Worm (Caenorhabditis elegans) whole organism, young adult: Measurements from ENCODE around the gene flh-3.
A peak's percentile ranks its signal among the peaks of the same experiment; 100 is the strongest.

Source experiments
- B0261.1 ChIP-seq: sonication (generic microtip); optimal IDR thresholded peaks from 2 replicates; lab custom pipeline; 2016; ENCODE audit warnings: mild to moderate bottlenecking, missing genetic modification characterization, moderate library complexity, missing compliant biosample characterization
- F22D6.2 ChIP-seq: sonication (generic microtip); optimal IDR thresholded peaks from 2 replicates; lab custom pipeline; 2016; ENCODE audit warnings: mild to moderate bottlenecking, missing genetic modification characterization, missing compliant biosample characterization
- F52B5.7 ChIP-seq: sonication (generic microtip); optimal IDR thresholded peaks from 2 replicates; lab custom pipeline; 2016; ENCODE audit warnings: mild to moderate bottlenecking, missing genetic modification characterization, missing compliant biosample characterization
- F57A8.1 ChIP-seq: fragments of 200-800 bp; sonication (Bioruptor generic); optimal IDR thresholded peaks from 2 replicates; lab custom pipeline; 2018; ENCODE audit warnings: mild to moderate bottlenecking, missing genetic modification characterization, moderate library complexity, missing compliant biosample characterization
- K11D2.4 ChIP-seq: fragments of 200-800 bp; sonication (Bioruptor generic); IDR thresholded peaks from 2 replicates; pipeline ENCODE4 v1.3.6; 2022; ENCODE audit warnings: missing genetic modification reagents, missing genetic modification characterization, missing compliant biosample characterization
- Y53G8AR.9 ChIP-seq: fragments of 200-800 bp; sonication (Bioruptor generic); conservative IDR thresholded peaks from 2 replicates; pipeline ENCODE4 v1.3.6; 2022; ENCODE audit warnings: missing genetic modification reagents, missing genetic modification characterization, missing compliant biosample characterization
- Y79H2A.3 ChIP-seq: fragments of 200-800 bp; sonication (Bioruptor generic); conservative IDR thresholded peaks from 2 replicates; pipeline ENCODE4 v1.3.6; 2022; ENCODE audit warnings: missing genetic modification reagents, missing genetic modification characterization, missing compliant biosample characterization
- Y95B8A.8 ChIP-seq: fragments of 200-800 bp; sonication (Bioruptor generic); IDR thresholded peaks from 2 replicates; pipeline ENCODE4 v1.3.6; 2022; ENCODE audit warnings: missing genetic modification reagents, missing genetic modification characterization, missing compliant biosample characterization
- akir-1 ChIP-seq: fragments of 200-800 bp; sonication (Bioruptor generic); optimal IDR thresholded peaks from 2 replicates; lab custom pipeline; 2018; ENCODE audit warnings: mild to moderate bottlenecking, missing genetic modification characterization, moderate library complexity, missing compliant biosample characterization
- ama-1 ChIP-seq, 3 experiments: fragments of 150-350 bp in 1 of 3; sonication (generic microtip) in 2 of 3; optimal IDR thresholded peaks; 2 replicates each; lab custom pipeline; 2014 to 2018; ENCODE audit warnings: missing biosample characterization in 2 of 3, missing genetic modification characterization in 2 of 3, missing genetic modification reagents in 2 of 3
- attf-5 ChIP-seq: fragments of 200-800 bp; sonication (Bioruptor generic); optimal IDR thresholded peaks from 2 replicates; lab custom pipeline; 2018; ENCODE audit warnings: mild to moderate bottlenecking, missing genetic modification characterization, missing compliant biosample characterization
- ceh-27 ChIP-seq: fragments of 200-800 bp; sonication (Bioruptor generic); optimal IDR thresholded peaks from 2 replicates; lab custom pipeline; 2018; ENCODE audit warnings: mild to moderate bottlenecking, missing genetic modification characterization, moderate library complexity, missing compliant biosample characterization
- chd-7 ChIP-seq: sonication (generic microtip); optimal IDR thresholded peaks from 2 replicates; lab custom pipeline; 2016; ENCODE audit warnings: mild to moderate bottlenecking, missing genetic modification characterization, moderate library complexity, missing compliant biosample characterization
- dox-1 ChIP-seq: fragments of 200-800 bp; sonication (Bioruptor generic); IDR thresholded peaks from 2 replicates; pipeline ENCODE4 v1.3.6; 2022; ENCODE audit warnings: missing genetic modification reagents, missing genetic modification characterization, missing compliant biosample characterization
- dpff-1 ChIP-seq: sonication (generic microtip); optimal IDR thresholded peaks from 2 replicates; lab custom pipeline; 2017; ENCODE audit warnings: mild to moderate bottlenecking, missing genetic modification characterization, missing compliant biosample characterization
- dpl-1 ChIP-seq: fragments of 150-350 bp; optimal IDR thresholded peaks from 2 replicates; lab custom pipeline; 2014; ENCODE audit warnings: missing biosample characterization, missing genetic modification reagents, missing genetic modification characterization
- efl-1 ChIP-seq: fragments of 150-350 bp; optimal IDR thresholded peaks from 2 replicates; lab custom pipeline; 2014; ENCODE audit warnings: missing biosample characterization, missing genetic modification reagents, missing genetic modification characterization
- egrh-3 ChIP-seq: fragments of 200-800 bp; sonication (Bioruptor generic); IDR thresholded peaks from 2 replicates; pipeline ENCODE4 v1.3.6; 2022; ENCODE audit warnings: missing genetic modification reagents, missing genetic modification characterization, missing compliant biosample characterization
- ekl-4 ChIP-seq: fragments of 200-800 bp; sonication (Bioruptor generic); IDR thresholded peaks from 2 replicates; pipeline ENCODE4 v1.3.6; 2022; ENCODE audit warnings: missing genetic modification reagents, missing genetic modification characterization, missing compliant biosample characterization
- fkh-3 ChIP-seq: sonication (generic microtip); optimal IDR thresholded peaks from 2 replicates; lab custom pipeline; 2016; ENCODE audit warnings: mild to moderate bottlenecking, missing genetic modification characterization, missing compliant biosample characterization
- him-1 ChIP-seq: sonication (generic microtip); optimal IDR thresholded peaks from 2 replicates; lab custom pipeline; 2016; ENCODE audit warnings: missing genotype, missing genetic modification reagents, missing genetic modification characterization, missing compliant biosample characterization
- hlh-12 ChIP-seq: sonication (generic microtip); optimal IDR thresholded peaks from 2 replicates; lab custom pipeline; 2016; ENCODE audit warnings: missing genetic modification characterization, missing compliant biosample characterization
- hrde-1 ChIP-seq: sonication (generic microtip); optimal IDR thresholded peaks from 2 replicates; lab custom pipeline; 2016; ENCODE audit warnings: missing genetic modification characterization, mild to moderate bottlenecking, missing compliant biosample characterization, moderate library complexity, missing genotype, missing genetic modification reagents, borderline replicate concordance
- hsf-1 ChIP-seq: fragments of 200-800 bp; sonication (Bioruptor generic); IDR thresholded peaks from 2 replicates; pipeline ENCODE4 v1.3.6; 2022; ENCODE audit warnings: missing genetic modification reagents, missing genetic modification characterization, missing compliant biosample characterization
- lin-54 ChIP-seq: fragments of 200-800 bp; sonication (Bioruptor generic); optimal IDR thresholded peaks from 2 replicates; lab custom pipeline; 2018; ENCODE audit warnings: mild to moderate bottlenecking, missing genetic modification characterization, missing compliant biosample characterization
- lir-1 ChIP-seq: fragments of 200-800 bp; sonication (Bioruptor generic); conservative IDR thresholded peaks from 2 replicates; pipeline ENCODE4 v1.3.6; 2022; ENCODE audit warnings: missing genetic modification reagents, missing genetic modification characterization, missing compliant biosample characterization
- madf-10 ChIP-seq: sonication (generic microtip); optimal IDR thresholded peaks from 2 replicates; lab custom pipeline; 2016; ENCODE audit warnings: mild to moderate bottlenecking, missing genetic modification characterization, missing compliant biosample characterization
- madf-8 ChIP-seq: fragments of 200-800 bp; sonication (Bioruptor generic); conservative IDR thresholded peaks from 2 replicates; pipeline ENCODE4 v1.3.6; 2022; ENCODE audit warnings: missing genetic modification reagents, missing genetic modification characterization, missing compliant biosample characterization
- mcd-1 ChIP-seq: fragments of 200-800 bp; sonication (Bioruptor generic); IDR thresholded peaks from 2 replicates; pipeline ENCODE4 v1.3.6; 2022; ENCODE audit warnings: missing genetic modification reagents, missing genetic modification characterization, missing compliant biosample characterization
- mel-28 ChIP-seq: sonication (generic microtip); optimal IDR thresholded peaks from 2 replicates; lab custom pipeline; 2016; ENCODE audit warnings: borderline replicate concordance, mild to moderate bottlenecking, missing genetic modification characterization, missing compliant biosample characterization
- nfya-1 ChIP-seq: sonication (generic microtip); optimal IDR thresholded peaks from 2 replicates; lab custom pipeline; 2017; ENCODE audit warnings: antibody characterized with exemption, missing compliant biosample characterization, missing genetic modification characterization, borderline replicate concordance; ENCODE audit not compliant: insufficient read depth
- nfya-2 ChIP-seq: fragments of 200-800 bp; sonication (Bioruptor generic); IDR thresholded peaks from 2 replicates; pipeline ENCODE4 v1.3.6; 2022; ENCODE audit warnings: missing genetic modification reagents, missing genetic modification characterization, missing compliant biosample characterization
- nhr-120 ChIP-seq: fragments of 200-800 bp; sonication (Bioruptor generic); IDR thresholded peaks from 2 replicates; pipeline ENCODE4 v1.3.6; 2022; ENCODE audit warnings: missing genetic modification characterization, missing compliant biosample characterization
- nhr-27 ChIP-seq: fragments of 200-800 bp; sonication (Bioruptor generic); optimal IDR thresholded peaks from 2 replicates; lab custom pipeline; 2018; ENCODE audit warnings: mild to moderate bottlenecking, missing genetic modification characterization, moderate library complexity, missing compliant biosample characterization
- nhr-80 ChIP-seq: sonication (generic microtip); optimal IDR thresholded peaks from 2 replicates; lab custom pipeline; 2016; ENCODE audit warnings: missing genetic modification characterization, missing compliant biosample characterization
- pha-4 ChIP-seq: fragments of 150-350 bp; sonication (generic microtip); optimal IDR thresholded peaks from 2 replicates; lab custom pipeline; 2014; ENCODE audit warnings: missing biosample characterization, missing genetic modification reagents, missing genetic modification characterization
- rcor-1 ChIP-seq: fragments of 200-800 bp; sonication (Bioruptor generic); IDR thresholded peaks from 2 replicates; pipeline ENCODE4 v1.3.6; 2022; ENCODE audit warnings: missing genetic modification reagents, missing genetic modification characterization, missing compliant biosample characterization
- snpc-1.1 ChIP-seq: sonication (generic microtip); optimal IDR thresholded peaks from 2 replicates; lab custom pipeline; 2017; ENCODE audit warnings: missing genetic modification characterization, mild to moderate bottlenecking, missing compliant biosample characterization, antibody characterized with exemption, moderate library complexity, missing genotype, missing genetic modification reagents; ENCODE audit not compliant: insufficient read depth
- tbp1 ChIP-seq: fragments of 200-800 bp; sonication (Bioruptor generic); optimal IDR thresholded peaks from 2 replicates; lab custom pipeline; 2018; ENCODE audit warnings: mild to moderate bottlenecking, missing genetic modification characterization, missing compliant biosample characterization
- tlf-1 ChIP-seq: fragments of 200-800 bp; sonication (Bioruptor generic); optimal IDR thresholded peaks from 2 replicates; lab custom pipeline; 2018; ENCODE audit warnings: mild to moderate bottlenecking, missing genetic modification characterization, missing compliant biosample characterization
- unc-130 ChIP-seq: sonication (generic microtip); optimal IDR thresholded peaks from 2 replicates; lab custom pipeline; 2016; ENCODE audit warnings: missing genetic modification reagents, missing genetic modification characterization, missing compliant biosample characterization
- ztf-22 ChIP-seq: fragments of 200-800 bp; sonication (Bioruptor generic); optimal IDR thresholded peaks from 2 replicates; lab custom pipeline; 2018; ENCODE audit warnings: mild to moderate bottlenecking, missing genetic modification characterization, moderate library complexity, missing compliant biosample characterization
- ztf-28 ChIP-seq: fragments of 200-800 bp; sonication (Bioruptor generic); IDR thresholded peaks from 2 replicates; pipeline ENCODE4 v1.3.6; 2022; ENCODE audit warnings: missing genetic modification reagents, missing genetic modification characterization, missing compliant biosample characterization
- ztf-3 ChIP-seq: fragments of 200-800 bp; sonication (Bioruptor generic); optimal IDR thresholded peaks from 2 replicates; lab custom pipeline; 2018; ENCODE audit warnings: mild to moderate bottlenecking, missing genetic modification characterization, missing compliant biosample characterization
- ztf-6 ChIP-seq: fragments of 200-800 bp; sonication (Bioruptor generic); IDR thresholded peaks from 2 replicates; pipeline ENCODE4 v1.3.6; 2022; ENCODE audit warnings: missing genetic modification reagents, missing genetic modification characterization, missing compliant biosample characterization

The flh-3 gene

ce11 chrIV:9320023-9320422 is 50.1 kb downstream of the flh-3 start (continued):
- TF ChIP-seq ceh-27 (no peak), lir-1 (GFP tag; lab: Robert Waterston, UW) (no peak), hrde-1 (tag; lab: Kevin White, UChicago) (peak; percentile 81), F52B5.7 (tag; lab: Kevin White, UChicago) (peak; percentile 70)

ce11 chrIV:9321039-9321851 is 51.3 kb downstream of the flh-3 start, which contains the start of the genes F49C12.12 and vha-17:
F49C12.12 (minus strand) TSS chrIV:9321089.
vha-17 (plus strand) TSS chrIV:9321801.
- no peak for TF ChIP-seq ztf-22 (GFP tag; lab: Kevin White, UChicago)
- no peak for TF ChIP-seq ama-1 (optimal IDR thresholded peaks at IDR 0.05; lab: Kevin White, UChicago)
- no peak for TF ChIP-seq ama-1 (GFP tag; optimal IDR thresholded peaks at IDR 0.05; lab: Kevin White, UChicago)
- peak; percentile 8 for TF ChIP-seq madf-10 (tag; lab: Kevin White, UChicago)
- TF ChIP-seq hlh-12 (tag; lab: Kevin White, UChicago), result no peak
- TF ChIP-seq egrh-3 (GFP tag; lab: Robert Waterston, UW), result no peak
- TF ChIP-seq efl-1 (GFP tag; lab: Kevin White, UChicago), result no peak
- no peak for TF ChIP-seq chd-7 (tag; lab: Kevin White, UChicago)
- TF ChIP-seq dpff-1 (tag; lab: Kevin White, UChicago), result no peak
- TF ChIP-seq F57A8.1 (GFP tag; lab: Kevin White, UChicago), result no peak
- no peak for TF ChIP-seq lir-1 (GFP tag; lab: Robert Waterston, UW)
- no peak for TF ChIP-seq nhr-27 (tag; lab: Kevin White, UChicago)
- no peak for TF ChIP-seq Y53G8AR.9 (GFP tag; lab: Robert Waterston, UW)
- TF ChIP-seq fkh-3, result no peak
- no peak for TF ChIP-seq dpl-1
- no peak for TF ChIP-seq mel-28
- TF ChIP-seq attf-5 (GFP tag; lab: Kevin White, UChicago), result peak; percentile 82
- no peak for TF ChIP-seq Y95B8A.8 (GFP tag; lab: Robert Waterston, UW)
- TF ChIP-seq ztf-3, result no peak
- TF ChIP-seq tbp1 (GFP tag; lab: Kevin White, UChicago), result no peak
- 0 out of 2 replicates have a peak, but pooled peaks have one; percentile 28 for TF ChIP-seq ekl-4 (GFP tag; lab: Robert Waterston, UW)
- TF ChIP-seq dox-1 (GFP tag; lab: Robert Waterston, UW), result peak; percentile 49; the same call in 1 of the 2 replicates
- TF ChIP-seq rcor-1, result no peak
- TF ChIP-seq lin-54 (GFP tag; lab: Kevin White, UChicago), result peak; percentile 25
- TF ChIP-seq him-1 (tag; lab: Kevin White, UChicago), result peak; percentile 33
- TF ChIP-seq F22D6.2 (tag; lab: Kevin White, UChicago), result no peak
- TF ChIP-seq K11D2.4 (GFP tag; lab: Robert Waterston, UW), result no peak
- no peak for TF ChIP-seq ztf-6 (GFP tag; lab: Robert Waterston, UW)
- TF ChIP-seq ztf-28 (GFP tag; lab: Robert Waterston, UW), result no peak
- no peak for TF ChIP-seq pha-4 (tag; lab: Kevin White, UChicago)
- no peak for TF ChIP-seq B0261.1 (tag; lab: Kevin White, UChicago)
- TF ChIP-seq nhr-80 (tag; lab: Kevin White, UChicago), result peak; percentile 82
- TF ChIP-seq madf-8 (GFP tag; lab: Robert Waterston, UW), result no peak
- no peak for TF ChIP-seq nfya-2 (GFP tag; lab: Robert Waterston, UW)
- no peak for TF ChIP-seq akir-1 (GFP tag; lab: Kevin White, UChicago)
- no peak for TF ChIP-seq hsf-1 (GFP tag; lab: Robert Waterston, UW)
- TF ChIP-seq mcd-1 (GFP tag; lab: Robert Waterston, UW), result 0 out of 2 replicates have a peak, but pooled peaks have one; percentile 32
- no peak for TF ChIP-seq nfya-1 (tag; lab: Kevin White, UChicago)
- no peak for TF ChIP-seq unc-130 (GFP tag; lab: Kevin White, UChicago)
- no peak for TF ChIP-seq nhr-120
- TF ChIP-seq tlf-1 (GFP tag; lab: Kevin White, UChicago), result no peak
- TF ChIP-seq Y79H2A.3 (GFP tag; lab: Robert Waterston, UW), result no peak
- no peak for TF ChIP-seq snpc-1.1 (tag; lab: Kevin White, UChicago)
